Worm (Caenorhabditis elegans): Measurements from ENCODE around the gene lurp-1.

ce11 chrII:10843527-10843926, 37.2 kb upstream of the lurp-1 start, which contains the start of gene M106.8:
- no peak for TF ChIP-seq skn-1 (tag; optimal IDR thresholded peaks at IDR 0.05)
- TF ChIP-seq ztf-11 (tag; optimal IDR thresholded peaks at IDR 0.05), result no peak
- TF ChIP-seq unc-62 (GFP tag; optimal IDR thresholded peaks at IDR 0.05), result no peak
- TF ChIP-seq nhr-76 (tag; optimal IDR thresholded peaks at IDR 0.05), result no peak
- TF ChIP-seq Y116A8C.19 (tag; optimal IDR thresholded peaks at IDR 0.05; ENCODE audit: borderline replicate concordance), result no peak
- no peak for TF ChIP-seq snpc-4 (tag; optimal IDR thresholded peaks at IDR 0.05)
- TF ChIP-seq pag-3 (tag; optimal IDR thresholded peaks at IDR 0.05; ENCODE audit: borderline replicate concordance, insufficient read depth), result no peak
- TF ChIP-seq unc-130 (tag; optimal IDR thresholded peaks at IDR 0.05), result no peak
- no peak for TF ChIP-seq nhr-19 (GFP tag; conservative IDR thresholded peaks at IDR 0.05)
- no peak for TF ChIP-seq tlp-1 (tag; optimal IDR thresholded peaks at IDR 0.05)
- TF ChIP-seq lsy-2 (tag; optimal IDR thresholded peaks at IDR 0.05), result no peak
- TF ChIP-seq nhr-28 (tag; optimal IDR thresholded peaks at IDR 0.05), result no peak
- TF ChIP-seq nhr-12 (tag; optimal IDR thresholded peaks at IDR 0.05), result no peak
